Worm (Caenorhabditis elegans): ENCODE results near the gene C17C3.6.

The C17C3.6 gene

DNA sequence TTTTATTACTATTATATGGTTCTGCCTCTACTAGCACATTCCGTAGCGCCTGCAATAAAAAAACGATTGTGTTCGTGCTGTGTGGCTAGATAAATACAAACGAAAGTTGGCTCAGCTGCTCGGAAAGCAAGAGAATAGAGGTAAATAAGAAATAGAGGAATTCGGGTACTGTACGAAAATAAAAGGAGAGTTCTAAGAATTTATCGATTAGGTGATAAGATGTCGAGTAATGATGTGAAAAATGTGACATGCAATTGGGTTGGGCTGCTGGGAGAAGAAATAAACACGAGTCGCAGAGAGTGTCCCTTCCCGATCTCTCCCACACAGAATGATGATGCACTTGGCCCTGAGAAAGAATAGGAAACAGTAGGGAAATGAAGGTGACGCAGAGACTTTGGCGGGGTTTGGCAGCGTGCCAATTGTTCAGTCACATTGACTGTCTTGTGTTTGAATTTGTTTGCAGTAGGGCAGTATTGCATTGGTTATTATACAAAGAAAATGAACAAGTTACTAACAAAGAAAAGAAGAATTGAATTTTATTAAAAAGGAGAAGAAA, 43.6 kb downstream of the C17C3.6 start, which contains the start of gene cdc-14 (continued):
- TF ChIP-seq zfp-3 (GFP tag; conservative IDR thresholded peaks at IDR 0.05) (no peak), aha-1 (tag) (no peak), cey-2 (tag; optimal IDR thresholded peaks at IDR 0.05; ENCODE audit: borderline replicate concordance, insufficient read depth) (no peak), snpc-4 (tag; optimal IDR thresholded peaks at IDR 0.05) (no peak), ceh-32 (tag; optimal IDR thresholded peaks at IDR 0.05; ENCODE audit: poor library complexity) (no peak), saeg-2 (GFP tag; IDR thresholded peaks at IDR 0.05) (no peak), lsy-2 (tag; optimal IDR thresholded peaks at IDR 0.05) (peak; percentile 9 to 80), pha-4 (GFP tag; IDR thresholded peaks at IDR 0.05) (no peak), pha-4 (tag; optimal IDR thresholded peaks at IDR 0.05) (peak; percentile 13), zip-2 (tag; optimal IDR thresholded peaks at IDR 0.05) (no peak), lin-1 (GFP tag; IDR thresholded peaks at IDR 0.05) (no peak), lim-7 (GFP tag; IDR thresholded peaks at IDR 0.05) (no peak), unc-62 (GFP tag; optimal IDR thresholded peaks at IDR 0.05 in 1 of 2) (peak in 1 of 2 experiments; percentile 87), unc-62 (tag; optimal IDR thresholded peaks at IDR 0.05) (no peak), mxl-2 (GFP tag; conservative IDR thresholded peaks at IDR 0.05) (no peak), dve-1 (tag; optimal IDR thresholded peaks at IDR 0.05; ENCODE audit: insufficient read depth) (peak; percentile 81), daf-16 (GFP tag; optimal IDR thresholded peaks at IDR 0.05) (peak in 1 of 2 experiments; percentile 12), daf-16 (tag; optimal IDR thresholded peaks at IDR 0.05) (peak; percentile 56), F44E2.7 (GFP tag; IDR thresholded peaks at IDR 0.05) (no peak), nhr-25 (tag; optimal IDR thresholded peaks at IDR 0.05; ENCODE audit: borderline replicate concordance, insufficient read depth) (peak; percentile 61), dmd-6 (GFP tag; IDR thresholded peaks at IDR 0.05) (peak; percentile 39; the same call in 1 of the 2 replicates), nhr-76 (tag; optimal IDR thresholded peaks at IDR 0.05) (no peak), R02D3.7 (tag; optimal IDR thresholded peaks at IDR 0.05) (no peak), ceh-44 (GFP tag; IDR thresholded peaks at IDR 0.05) (no peak), lin-39 (tag; optimal IDR thresholded peaks at IDR 0.05) (no peak), lir-3 (tag; optimal IDR thresholded peaks at IDR 0.05) (no peak), Y105C5A.15 (GFP tag; IDR thresholded peaks at IDR 0.05) (no peak), daf-19 (GFP tag; conservative IDR thresholded peaks at IDR 0.05) (no peak), fos-1 (tag; optimal IDR thresholded peaks at IDR 0.05) (no peak), Y75B8A.6 (GFP tag; IDR thresholded peaks at IDR 0.05) (no peak), pqm-1 (tag; optimal IDR thresholded peaks at IDR 0.05) (no peak), F10B5.3 (tag; optimal IDR thresholded peaks at IDR 0.05) (no peak), mes-2 (tag; optimal IDR thresholded peaks at IDR 0.05; ENCODE audit: poor library complexity, severe bottlenecking) (peak; percentile 62), nhr-28 (tag; optimal IDR thresholded peaks at IDR 0.05) (peak; percentile 68), madf-9 (GFP tag; conservative IDR thresholded peaks at IDR 0.05) (no peak), dpl-1 (GFP tag; optimal IDR thresholded peaks at IDR 0.05) (peak; percentile 66), nhr-10 (tag; optimal IDR thresholded peaks at IDR 0.05) (no peak), mdt-29 (GFP tag; IDR thresholded peaks at IDR 0.05) (no peak), fkh-10 (GFP tag; optimal IDR thresholded peaks at IDR 0.05) (no peak), madf-5 (GFP tag; IDR thresholded peaks at IDR 0.05) (no peak), unc-39 (tag; optimal IDR thresholded peaks at IDR 0.05) (no peak), hif-1 (tag; optimal IDR thresholded peaks at IDR 0.05) (peak in 1 of 2 experiments; percentile 44), hlh-11 (tag; optimal IDR thresholded peaks at IDR 0.05) (peak; percentile 85), ceh-62 (tag; optimal IDR thresholded peaks at IDR 0.05) (no peak), sdz-12 (GFP tag; optimal IDR thresholded peaks at IDR 0.05) (no peak), nhr-102 (tag; optimal IDR thresholded peaks at IDR 0.05) (no peak), nhr-11 (tag; optimal IDR thresholded peaks at IDR 0.05) (peak; percentile 86), ama-1 (optimal IDR thresholded peaks at IDR 0.05) (no peak), T26A8.4 (GFP tag; IDR thresholded peaks at IDR 0.05) (no peak), hmg-1.1 (GFP tag; IDR thresholded peaks at IDR 0.05) (0 out of 2 replicates have a peak, but pooled peaks have one; percentile 36), D1046.2 (GFP tag; IDR thresholded peaks at IDR 0.05) (no peak), spr-3 (GFP tag; optimal IDR thresholded peaks at IDR 0.05) (no peak)

Data from whole organism, L4 larva.